Fruit fly (Drosophila melanogaster) whole organism, embryonic: ENCODE data around the gene dsf.

Experiments used
- C15 ChIP-seq: fragments of 200-800 bp; sonication (Bioruptor generic); IDR thresholded peaks from 3 replicates; pipeline ENCODE4 v1.3.6; 2022; ENCODE audit warnings: missing biosample characterization, missing genetic modification characterization
- CG10147 ChIP-seq: fragments of 200-800 bp; sonication (Bioruptor generic); optimal IDR thresholded peaks from 2 replicates; lab custom pipeline; 2019; ENCODE audit warnings: missing biosample characterization, mild to moderate bottlenecking, missing genetic modification characterization, moderate library complexity
- CG10267 ChIP-seq: fragments of 200-800 bp; sonication (Bioruptor generic); optimal IDR thresholded peaks from 2 replicates; lab custom pipeline; 2018; ENCODE audit warnings: missing biosample characterization, mild to moderate bottlenecking, missing genetic modification characterization, moderate library complexity
- CG10321 ChIP-seq: fragments of 200-800 bp; sonication (Bioruptor generic); IDR thresholded peaks from 2 replicates; pipeline ENCODE4 v1.3.6; 2022; ENCODE audit warnings: missing biosample characterization, missing genetic modification characterization
- CG12769 ChIP-seq: fragments of 200-800 bp; sonication (Bioruptor generic); optimal IDR thresholded peaks from 2 replicates; lab custom pipeline; 2019; ENCODE audit warnings: missing biosample characterization, mild to moderate bottlenecking, missing genetic modification characterization, moderate library complexity
- CG15696 ChIP-seq: fragments of 200-800 bp; sonication (Bioruptor generic); optimal IDR thresholded peaks from 2 replicates; lab custom pipeline; 2019; ENCODE audit warnings: missing biosample characterization, mild to moderate bottlenecking, missing genetic modification characterization, moderate library complexity
- CG17612 ChIP-seq: fragments of 200-800 bp; sonication (Bioruptor generic); IDR thresholded peaks from 2 replicates; pipeline ENCODE4 v1.3.6; 2022; ENCODE audit warnings: missing biosample characterization, missing genetic modification characterization
- CG18011 ChIP-seq: fragments of 200-800 bp; sonication (Bioruptor generic); optimal IDR thresholded peaks from 2 replicates; lab custom pipeline; 2017; ENCODE audit warnings: missing biosample characterization, missing genetic modification characterization, mild to moderate bottlenecking, moderate library complexity, missing genotype
- CG32767 ChIP-seq: fragments of 200-800 bp; sonication (Bioruptor generic); IDR thresholded peaks from 2 replicates; pipeline ENCODE4 v1.3.6; 2022; ENCODE audit warnings: missing biosample characterization, missing genetic modification characterization
- CG5180 ChIP-seq: fragments of 200-800 bp; sonication (Bioruptor generic); optimal IDR thresholded peaks from 3 replicates; lab custom pipeline; 2017; ENCODE audit warnings: missing biosample characterization, missing genetic modification characterization, mild to moderate bottlenecking, moderate library complexity, missing genetic modification reagents
- CG7963 ChIP-seq: fragments of 200-800 bp; sonication (Bioruptor generic); IDR thresholded peaks from 3 replicates; pipeline ENCODE4 v1.3.6; 2022; ENCODE audit warnings: missing biosample characterization, missing genetic modification characterization; ENCODE audit not compliant: partially characterized antibody
- CG9817 ChIP-seq: fragments of 200-800 bp; sonication (Bioruptor generic); optimal IDR thresholded peaks from 2 replicates; lab custom pipeline; 2018; ENCODE audit warnings: missing biosample characterization, mild to moderate bottlenecking, missing genetic modification characterization, moderate library complexity
- Chrac-16 ChIP-seq: fragments of 200-800 bp; sonication (Bioruptor generic); optimal IDR thresholded peaks from 3 replicates; lab custom pipeline; 2016; ENCODE audit warnings: missing biosample characterization, missing genetic modification characterization
- CrebB ChIP-seq: fragments of 200-800 bp; sonication (Bioruptor generic); optimal IDR thresholded peaks from 3 replicates; lab custom pipeline; 2018; ENCODE audit warnings: missing biosample characterization, mild to moderate bottlenecking, missing genetic modification characterization
- Doc2 ChIP-seq: fragments of 200-800 bp; sonication (Bioruptor generic); IDR thresholded peaks from 2 replicates; pipeline ENCODE4 v1.3.6; 2022; ENCODE audit warnings: missing biosample characterization, missing genetic modification characterization
- Gug ChIP-seq: fragments of 200-800 bp; sonication (Bioruptor generic); IDR thresholded peaks from 4 replicates; pipeline ENCODE4 v1.3.6; 2022; ENCODE audit warnings: missing biosample characterization, missing genetic modification characterization
- HHEX ChIP-seq: fragments of 200-800 bp; sonication (Bioruptor generic); optimal IDR thresholded peaks from 3 replicates; lab custom pipeline; 2017; ENCODE audit warnings: missing biosample characterization, mild to moderate bottlenecking, missing genetic modification characterization, missing genetic modification reagents
- HLHmδ ChIP-seq: fragments of 200-800 bp; sonication (Bioruptor generic); optimal IDR thresholded peaks from 2 replicates; lab custom pipeline; 2018; ENCODE audit warnings: missing biosample characterization, mild to moderate bottlenecking, missing genetic modification characterization, moderate library complexity
- Hand ChIP-seq: fragments of 200-800 bp; sonication (Bioruptor generic); optimal IDR thresholded peaks from 2 replicates; lab custom pipeline; 2017; ENCODE audit warnings: mild to moderate bottlenecking, missing biosample characterization, missing genetic modification reagents, missing genetic modification characterization
- NC2α ChIP-seq: fragments of 200-800 bp; sonication (Bioruptor generic); optimal IDR thresholded peaks from 2 replicates; lab custom pipeline; 2016; ENCODE audit warnings: missing biosample characterization, missing genetic modification characterization
- Optix ChIP-seq: fragments of 200-800 bp; sonication (Bioruptor generic); IDR thresholded peaks from 3 replicates; pipeline ENCODE4 v1.3.6; 2022; ENCODE audit warnings: missing biosample characterization, missing genetic modification characterization
- Spps ChIP-seq: fragments of 200-800 bp; sonication (Bioruptor generic); optimal IDR thresholded peaks from 2 replicates; lab custom pipeline; 2018; ENCODE audit warnings: missing biosample characterization, mild to moderate bottlenecking, missing genetic modification characterization
- ac ChIP-seq: fragments of 200-800 bp; sonication (Bioruptor generic); optimal IDR thresholded peaks from 3 replicates; lab custom pipeline; 2017; ENCODE audit warnings: missing biosample characterization, mild to moderate bottlenecking, missing genetic modification characterization
- caup ChIP-seq: fragments of 200-800 bp; sonication (Bioruptor generic); optimal IDR thresholded peaks from 3 replicates; lab custom pipeline; 2017; ENCODE audit warnings: missing biosample characterization, mild to moderate bottlenecking, missing genetic modification characterization, moderate library complexity; ENCODE audit not compliant: severe bottlenecking
- chif ChIP-seq, 2 experiments: fragments of 200-800 bp; sonication (Bioruptor generic); optimal IDR thresholded peaks; 3 replicates each; lab custom pipeline; 2016; ENCODE audit warnings: missing biosample characterization in 2 of 2, missing genetic modification characterization in 2 of 2
- chm ChIP-seq: fragments of 200-800 bp; sonication (Bioruptor generic); IDR thresholded peaks from 2 replicates; pipeline ENCODE4 v1.3.6; 2022; ENCODE audit warnings: missing biosample characterization, missing genetic modification characterization
- dysf ChIP-seq: fragments of 200-800 bp; sonication (Bioruptor generic); IDR thresholded peaks from 3 replicates; pipeline ENCODE4 v1.3.6; 2022; ENCODE audit warnings: missing biosample characterization, missing genetic modification characterization
- fd96Cb ChIP-seq: fragments of 200-800 bp; sonication (Bioruptor generic); optimal IDR thresholded peaks from 2 replicates; lab custom pipeline; 2018; ENCODE audit warnings: missing biosample characterization, mild to moderate bottlenecking, missing genetic modification characterization, moderate library complexity
- gcm2 ChIP-seq: fragments of 200-800 bp; sonication (Bioruptor generic); optimal IDR thresholded peaks from 2 replicates; lab custom pipeline; 2016; ENCODE audit warnings: missing biosample characterization, missing genetic modification characterization
- gfzf ChIP-seq: fragments of 200-800 bp; sonication (Bioruptor generic); optimal IDR thresholded peaks from 2 replicates; lab custom pipeline; 2016; ENCODE audit warnings: missing biosample characterization, mild to moderate bottlenecking, missing genetic modification characterization, moderate library complexity
- h ChIP-seq: fragments of >200 bp; optimal IDR thresholded peaks from 2 replicates; lab custom pipeline; 2017
- lbe ChIP-seq: fragments of 200-800 bp; sonication (Bioruptor generic); optimal IDR thresholded peaks from 2 replicates; lab custom pipeline; 2016; ENCODE audit warnings: missing biosample characterization, mild to moderate bottlenecking, missing genetic modification characterization
- maf-S ChIP-seq: fragments of 200-800 bp; sonication (Bioruptor generic); optimal IDR thresholded peaks from 2 replicates; lab custom pipeline; 2016; ENCODE audit warnings: missing biosample characterization, missing genetic modification characterization
- mld ChIP-seq: fragments of 200-800 bp; sonication (Bioruptor generic); IDR thresholded peaks from 3 replicates; pipeline ENCODE4 v1.3.6; 2022; ENCODE audit warnings: missing biosample characterization, missing genetic modification characterization; ENCODE audit not compliant: partially characterized antibody
- odd ChIP-seq: fragments of 200-800 bp; sonication (Bioruptor generic); optimal IDR thresholded peaks from 2 replicates; lab custom pipeline; 2017; ENCODE audit warnings: missing biosample characterization, mild to moderate bottlenecking, missing genetic modification characterization
- p53 ChIP-seq: fragments of 200-800 bp; sonication (Bioruptor generic); optimal IDR thresholded peaks from 2 replicates; lab custom pipeline; 2016; ENCODE audit warnings: missing biosample characterization, missing genetic modification characterization
- psq ChIP-seq: fragments of 200-800 bp; sonication (Bioruptor generic); optimal IDR thresholded peaks from 2 replicates; lab custom pipeline; 2017; ENCODE audit warnings: missing biosample characterization, missing genetic modification characterization
- pzg ChIP-seq: fragments of 200-800 bp; sonication (Bioruptor generic); optimal IDR thresholded peaks from 3 replicates; lab custom pipeline; 2018; ENCODE audit warnings: missing biosample characterization, mild to moderate bottlenecking, missing genetic modification characterization, moderate library complexity
- run ChIP-seq: fragments of 200-800 bp; sonication (Bioruptor generic); optimal IDR thresholded peaks from 3 replicates; lab custom pipeline; 2018; ENCODE audit warnings: missing biosample characterization, mild to moderate bottlenecking, missing genetic modification characterization
- shn ChIP-seq: fragments of 200-800 bp; sonication (Bioruptor generic); optimal IDR thresholded peaks from 3 replicates; lab custom pipeline; 2016; ENCODE audit warnings: missing biosample characterization, missing genetic modification characterization
- sima ChIP-seq: fragments of 200-800 bp; sonication (Bioruptor generic); optimal IDR thresholded peaks from 2 replicates; lab custom pipeline; 2016; ENCODE audit warnings: missing biosample characterization, missing genetic modification characterization
- slou ChIP-seq: fragments of 200-800 bp; sonication (Bioruptor generic); optimal IDR thresholded peaks from 3 replicates; lab custom pipeline; 2016; ENCODE audit warnings: missing biosample characterization, missing genetic modification characterization
- so ChIP-seq: fragments of 200-800 bp; sonication (Bioruptor generic); IDR thresholded peaks from 3 replicates; pipeline ENCODE4 v1.3.6; 2022; ENCODE audit warnings: missing biosample characterization, missing genetic modification characterization
- sug ChIP-seq: fragments of 200-800 bp; optimal IDR thresholded peaks from 2 replicates; lab custom pipeline; 2019; ENCODE audit warnings: missing biosample characterization, mild to moderate bottlenecking, missing genetic modification characterization, moderate library complexity
- toy ChIP-seq: fragments of 200-800 bp; sonication (Bioruptor generic); IDR thresholded peaks from 2 replicates; pipeline ENCODE4 v1.3.6; 2022; ENCODE audit warnings: missing biosample characterization, missing genetic modification characterization
- zen2 ChIP-seq: fragments of 200-800 bp; sonication (Bioruptor generic); IDR thresholded peaks from 3 replicates; pipeline ENCODE4 v1.3.6; 2022; ENCODE audit warnings: missing biosample characterization, missing genetic modification characterization; ENCODE audit not compliant: partially characterized antibody

dsf gene

DNA sequence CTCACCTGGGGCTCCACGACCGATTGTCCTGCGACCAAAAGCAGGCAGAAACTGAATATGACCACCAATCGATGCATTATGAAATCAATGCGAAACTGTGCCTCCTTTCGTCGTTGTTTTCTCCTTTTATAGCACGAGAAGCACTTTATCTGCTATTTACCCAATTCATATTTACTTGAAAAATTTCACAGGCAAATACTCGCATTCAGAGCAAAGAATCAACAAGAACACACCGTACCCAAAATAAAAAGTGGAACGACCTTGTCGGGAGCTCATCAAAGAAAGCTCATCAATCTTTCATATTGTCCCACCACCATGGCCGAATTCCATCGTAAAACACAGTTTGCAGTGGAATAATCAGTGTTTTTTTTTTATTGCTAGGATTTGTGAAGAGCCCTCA lies 21.2 kb upstream of the dsf start, which contains the start of gene CG9021 (continued):
- TF ChIP-seq CG18011 (GFP tag; lab: Kevin White, UChicago) (no peak), Gug (GFP tag; lab: Robert Waterston, UW) (no peak), CG32767 (GFP tag; lab: Robert Waterston, UW) (no peak), caup (GFP tag; lab: Kevin White, UChicago) (no peak), chm (GFP tag; lab: Robert Waterston, UW) (peak; percentile 38; the same call in 1 of the 2 replicates), CG7963 (GFP tag; lab: Robert Waterston, UW) (no peak), h (lab: Kevin White, UChicago) (no peak), dysf (GFP tag; lab: Robert Waterston, UW) (peak; percentile 10; the same call in 1 of the 3 replicates), CG9817 (tag; lab: Kevin White, UChicago) (no peak), sug (tag; lab: Kevin White, UChicago) (no peak)

DNA sequence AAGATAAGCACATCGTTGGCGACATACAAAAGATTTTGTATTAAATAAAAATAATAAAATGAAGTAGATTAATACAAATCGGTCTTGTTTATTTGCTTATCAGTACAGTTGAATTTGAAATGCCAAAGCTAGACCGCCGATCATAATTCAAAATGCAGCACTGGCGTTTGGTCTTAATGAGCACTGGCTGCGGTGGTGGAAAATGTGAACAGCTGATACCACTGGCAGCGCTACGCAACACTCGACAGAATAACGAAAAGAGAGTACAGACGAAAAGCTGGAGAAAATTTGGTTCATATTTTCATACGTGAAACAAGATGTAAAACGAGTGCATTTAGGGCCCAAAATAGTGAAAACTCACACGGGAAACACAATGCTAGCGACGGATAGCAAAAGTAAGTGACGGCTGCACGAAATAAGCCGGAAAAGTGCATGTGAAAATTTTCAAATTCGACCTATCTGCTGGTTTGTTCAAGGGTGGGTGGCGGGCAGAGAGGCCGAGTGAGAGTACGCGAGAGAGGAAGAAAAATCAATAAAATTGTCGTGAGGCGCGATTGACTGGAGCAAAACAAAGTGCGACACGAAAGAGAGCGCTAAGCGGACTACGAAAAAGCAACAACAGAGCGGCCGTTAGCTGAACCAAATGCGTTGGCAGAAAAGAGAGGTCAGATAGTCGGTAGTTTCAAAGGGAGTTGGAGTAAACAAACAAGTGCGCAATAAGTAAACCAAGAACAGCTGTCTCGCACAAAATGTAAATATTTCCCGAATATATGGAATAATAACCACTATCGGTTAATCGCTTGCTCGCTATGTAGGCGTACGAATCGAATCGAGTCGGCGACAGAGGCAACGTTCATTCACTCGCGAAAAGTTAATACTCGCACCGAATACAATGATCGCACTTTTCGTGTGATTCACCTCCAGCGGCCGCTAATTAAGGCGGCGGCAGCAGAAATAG lies 18.6 kb upstream of the dsf start, which contains the start of gene bchs:
Gene bchs, plus strand, starts transcription at position 277 of the 958 bp plus-strand sequence.
- TF ChIP-seq sug (tag; lab: Kevin White, UChicago): no peak
- TF ChIP-seq toy (GFP tag; lab: Robert Waterston, UW): peak; percentile 38; the same call in 1 of the 2 replicates
- peak; percentile 96 for TF ChIP-seq odd (GFP tag; lab: Kevin White, UChicago)
- peak; percentile 80 for TF ChIP-seq run (tag; lab: Kevin White, UChicago)
- peak; percentile 95 for TF ChIP-seq HHEX (GFP tag; lab: Kevin White, UChicago)
- TF ChIP-seq CG15696: peak; percentile 85
- TF ChIP-seq NC2α (GFP tag; lab: Kevin White, UChicago): peak; percentile 89
- TF ChIP-seq mld (GFP tag; lab: Robert Waterston, UW): no peak
- peak; percentile 77 for TF ChIP-seq CG10147 (GFP tag; lab: Kevin White, UChicago)
- peak; percentile 96 for TF ChIP-seq ac (GFP tag; lab: Kevin White, UChicago)
- peak; percentile 87 for TF ChIP-seq CG5180 (GFP tag; lab: Kevin White, UChicago)
- peak; percentile 89 for TF ChIP-seq Hand
- TF ChIP-seq CG17612 (GFP tag; lab: Robert Waterston, UW): peak; percentile 39; the same call in 1 of the 2 replicates
- no peak for TF ChIP-seq gfzf (GFP tag; lab: Kevin White, UChicago)
- TF ChIP-seq Doc2 (GFP tag; lab: Robert Waterston, UW): no peak
- peak; percentile 57 for TF ChIP-seq gcm2
- TF ChIP-seq maf-S (GFP tag; lab: Kevin White, UChicago): peak; percentile 87
- no peak for TF ChIP-seq slou (GFP tag; lab: Kevin White, UChicago)
- TF ChIP-seq CG12769: no peak
- peak; percentile 59 for TF ChIP-seq sima (GFP tag; lab: Kevin White, UChicago)
- TF ChIP-seq pzg (GFP tag; lab: Kevin White, UChicago): peak; percentile 84
- TF ChIP-seq CrebB (tag; lab: Kevin White, UChicago): peak; percentile 96
- TF ChIP-seq p53 (GFP tag; lab: Kevin White, UChicago): peak; percentile 70
- TF ChIP-seq Optix (GFP tag; lab: Robert Waterston, UW): no peak; the same call in 2 of the 3 replicates
- no peak for TF ChIP-seq lbe
- peak; percentile 96 for TF ChIP-seq HLHmδ
- peak; percentile 86; the same call in 2 of the 3 replicates for TF ChIP-seq so (GFP tag; lab: Robert Waterston, UW)
- TF ChIP-seq C15 (GFP tag; lab: Robert Waterston, UW): peak; percentile 57; the same call in 1 of the 3 replicates
- peak; percentile 97 for TF ChIP-seq psq
- TF ChIP-seq chif (GFP tag; optimal IDR thresholded peaks at IDR 0.05; lab: Kevin White, UChicago): peak; percentile 81 to 84
- peak; percentile 44 for TF ChIP-seq fd96Cb (tag; lab: Kevin White, UChicago)
- TF ChIP-seq CG10321: peak; percentile 66
- TF ChIP-seq shn (GFP tag; lab: Kevin White, UChicago): peak; percentile 86
- TF ChIP-seq Chrac-16 (GFP tag; lab: Kevin White, UChicago): peak; percentile 32
- peak; percentile 76 for TF ChIP-seq Spps (tag; lab: Kevin White, UChicago)
- TF ChIP-seq zen2 (GFP tag; lab: Robert Waterston, UW): no peak; the same call in 2 of the 3 replicates
- peak; percentile 97 for TF ChIP-seq CG10267 (tag; lab: Kevin White, UChicago)
